Worm (Caenorhabditis elegans) whole organism, young adult: ENCODE data around the gene snr-5.
"Not testable (repeated sequence)": the region's sequence is repeated elsewhere in the genome, so short reads cannot be mapped to it uniquely, and the experiment has no call there.

ENCODE experiments used
- B0261.1 ChIP-seq: sonication (generic microtip); optimal IDR thresholded peaks from 2 replicates; lab custom pipeline; 2016; ENCODE audit warnings: mild to moderate bottlenecking, missing genetic modification characterization, moderate library complexity, missing compliant biosample characterization
- F10E7.11 ChIP-seq: sonication (generic microtip); optimal IDR thresholded peaks from 2 replicates; lab custom pipeline; 2017; ENCODE audit warnings: mild to moderate bottlenecking, missing genetic modification characterization, moderate library complexity, missing compliant biosample characterization
- F22D6.2 ChIP-seq: sonication (generic microtip); optimal IDR thresholded peaks from 2 replicates; lab custom pipeline; 2016; ENCODE audit warnings: mild to moderate bottlenecking, missing genetic modification characterization, missing compliant biosample characterization
- F23B12.7 ChIP-seq: sonication (generic microtip); optimal IDR thresholded peaks from 2 replicates; lab custom pipeline; 2017; ENCODE audit warnings: missing genetic modification characterization, mild to moderate bottlenecking, missing compliant biosample characterization, antibody characterized with exemption, moderate library complexity; ENCODE audit not compliant: insufficient read depth
- F37B4.10 ChIP-seq: fragments of 200-800 bp; sonication (Bioruptor generic); IDR thresholded peaks from 2 replicates; pipeline ENCODE4 v1.3.6; 2022; ENCODE audit warnings: missing genetic modification characterization, missing compliant biosample characterization
- K11D2.4 ChIP-seq: fragments of 200-800 bp; sonication (Bioruptor generic); IDR thresholded peaks from 2 replicates; pipeline ENCODE4 v1.3.6; 2022; ENCODE audit warnings: missing genetic modification reagents, missing genetic modification characterization, missing compliant biosample characterization
- Y53F4B.3 ChIP-seq: fragments of 200-800 bp; sonication (Bioruptor generic); IDR thresholded peaks from 2 replicates; pipeline ENCODE4 v1.3.6; 2022; ENCODE audit warnings: missing genetic modification reagents, missing genetic modification characterization, missing compliant biosample characterization
- ZK185.1 ChIP-seq: sonication (generic microtip); optimal IDR thresholded peaks from 2 replicates; lab custom pipeline; 2016; ENCODE audit warnings: mild to moderate bottlenecking, missing genetic modification characterization, missing compliant biosample characterization; ENCODE audit not compliant: poor library complexity, severe bottlenecking
- ama-1 ChIP-seq, 3 experiments: fragments of 150-350 bp in 1 of 3; sonication (generic microtip) in 2 of 3; optimal IDR thresholded peaks; 2 replicates each; lab custom pipeline; 2014 to 2018; ENCODE audit warnings: missing biosample characterization in 2 of 3, missing genetic modification characterization in 2 of 3, missing genetic modification reagents in 2 of 3
- attf-3 ChIP-seq: fragments of 200-800 bp; sonication (Bioruptor generic); conservative IDR thresholded peaks from 2 replicates; pipeline ENCODE4 v1.3.6; 2022; ENCODE audit warnings: missing genetic modification reagents, missing genetic modification characterization, missing compliant biosample characterization
- attf-6 ChIP-seq: fragments of 200-800 bp; sonication (Bioruptor generic); IDR thresholded peaks from 2 replicates; pipeline ENCODE4 v1.3.6; 2022; ENCODE audit warnings: missing genetic modification reagents, missing genetic modification characterization, missing compliant biosample characterization
- bed-1 ChIP-seq: fragments of 200-800 bp; sonication (Bioruptor generic); IDR thresholded peaks from 2 replicates; pipeline ENCODE4 v1.3.6; 2022; ENCODE audit warnings: missing genetic modification reagents, missing genetic modification characterization, missing compliant biosample characterization
- ceh-40 ChIP-seq: fragments of 200-800 bp; sonication (Bioruptor generic); IDR thresholded peaks from 2 replicates; pipeline ENCODE4 v1.3.6; 2022; ENCODE audit warnings: missing genetic modification characterization, missing compliant biosample characterization
- die-1 ChIP-seq: sonication (generic microtip); optimal IDR thresholded peaks from 2 replicates; lab custom pipeline; 2016; ENCODE audit warnings: missing genotype, mild to moderate bottlenecking, missing genetic modification characterization, missing compliant biosample characterization
- dpl-1 ChIP-seq: fragments of 150-350 bp; optimal IDR thresholded peaks from 2 replicates; lab custom pipeline; 2014; ENCODE audit warnings: missing biosample characterization, missing genetic modification reagents, missing genetic modification characterization
- egl-18 ChIP-seq: fragments of 200-800 bp; sonication (Bioruptor generic); IDR thresholded peaks from 2 replicates; pipeline ENCODE4 v1.3.6; 2022; ENCODE audit warnings: missing genetic modification reagents, missing genetic modification characterization, missing compliant biosample characterization
- ekl-4 ChIP-seq: fragments of 200-800 bp; sonication (Bioruptor generic); IDR thresholded peaks from 2 replicates; pipeline ENCODE4 v1.3.6; 2022; ENCODE audit warnings: missing genetic modification reagents, missing genetic modification characterization, missing compliant biosample characterization
- hmg-1.2 ChIP-seq: fragments of 200-800 bp; sonication (Bioruptor generic); IDR thresholded peaks from 2 replicates; pipeline ENCODE4 v1.3.6; 2022; ENCODE audit warnings: missing genetic modification reagents, missing genetic modification characterization, missing compliant biosample characterization
- hsf-1 ChIP-seq: fragments of 200-800 bp; sonication (Bioruptor generic); IDR thresholded peaks from 2 replicates; pipeline ENCODE4 v1.3.6; 2022; ENCODE audit warnings: missing genetic modification reagents, missing genetic modification characterization, missing compliant biosample characterization
- lin-26 ChIP-seq: fragments of 200-800 bp; sonication (Bioruptor generic); IDR thresholded peaks from 2 replicates; pipeline ENCODE4 v1.3.6; 2022; ENCODE audit warnings: missing genetic modification reagents, missing genetic modification characterization, missing compliant biosample characterization
- lin-40 ChIP-seq: sonication (generic microtip); optimal IDR thresholded peaks from 2 replicates; lab custom pipeline; 2016; ENCODE audit warnings: missing genetic modification characterization, mild to moderate bottlenecking, missing compliant biosample characterization, missing genotype, missing genetic modification reagents
- lsy-27 ChIP-seq: sonication (generic microtip); optimal IDR thresholded peaks from 2 replicates; lab custom pipeline; 2017; ENCODE audit warnings: missing genetic modification characterization, mild to moderate bottlenecking, missing compliant biosample characterization, antibody characterized with exemption, missing genotype, borderline replicate concordance; ENCODE audit not compliant: insufficient read depth
- madf-3 ChIP-seq: fragments of 200-800 bp; sonication (Bioruptor generic); IDR thresholded peaks from 2 replicates; pipeline ENCODE4 v1.3.6; 2022; ENCODE audit warnings: missing genetic modification reagents, missing genetic modification characterization, missing compliant biosample characterization
- nhr-27 ChIP-seq: fragments of 200-800 bp; sonication (Bioruptor generic); optimal IDR thresholded peaks from 2 replicates; lab custom pipeline; 2018; ENCODE audit warnings: mild to moderate bottlenecking, missing genetic modification characterization, moderate library complexity, missing compliant biosample characterization
- nhr-80 ChIP-seq: sonication (generic microtip); optimal IDR thresholded peaks from 2 replicates; lab custom pipeline; 2016; ENCODE audit warnings: missing genetic modification characterization, missing compliant biosample characterization
- nhr-90 ChIP-seq: sonication (generic microtip); optimal IDR thresholded peaks from 2 replicates; lab custom pipeline; 2016; ENCODE audit warnings: missing genotype, mild to moderate bottlenecking, missing genetic modification characterization, missing compliant biosample characterization
- pbrm-1 ChIP-seq: fragments of 200-800 bp; sonication (Bioruptor generic); IDR thresholded peaks from 2 replicates; pipeline ENCODE4 v1.3.6; 2022; ENCODE audit warnings: missing genetic modification reagents, missing genetic modification characterization, missing compliant biosample characterization
- rpc-1 ChIP-seq, 2 experiments: fragments of 150-350 bp in 1 of 2; sonication (generic microtip) in 1 of 2; optimal IDR thresholded peaks; 2 replicates each; lab custom pipeline; 2014 to 2018; ENCODE audit warnings: missing biosample characterization in 1 of 2, missing genetic modification characterization in 1 of 2, missing genetic modification reagents in 1 of 2, missing genotype in 1 of 2
- sdz-38 ChIP-seq: sonication (generic microtip); optimal IDR thresholded peaks from 2 replicates; lab custom pipeline; 2016; ENCODE audit warnings: missing genotype, missing genetic modification characterization, missing compliant biosample characterization
- snpc-1.3 ChIP-seq: sonication (generic microtip); optimal IDR thresholded peaks from 2 replicates; lab custom pipeline; 2017; ENCODE audit warnings: missing genetic modification characterization, mild to moderate bottlenecking, missing compliant biosample characterization, antibody characterized with exemption, moderate library complexity, missing genotype, missing genetic modification reagents; ENCODE audit not compliant: insufficient read depth
- snpc-4 ChIP-seq, 5 experiments: fragments of 150-350 bp in 1 of 5; sonication (generic microtip) in 4 of 5; optimal IDR thresholded peaks; 2 replicates each; lab custom pipeline; 2014 to 2018; ENCODE audit warnings: missing genetic modification characterization in 5 of 5, missing biosample characterization in 3 of 5, antibody characterized with exemption in 2 of 5, mild to moderate bottlenecking in 2 of 5, missing compliant biosample characterization in 2 of 5, missing genotype in 2 of 5, moderate library complexity in 2 of 5, missing genetic modification reagents in 1 of 5
- tbp1 ChIP-seq: fragments of 200-800 bp; sonication (Bioruptor generic); optimal IDR thresholded peaks from 2 replicates; lab custom pipeline; 2018; ENCODE audit warnings: mild to moderate bottlenecking, missing genetic modification characterization, missing compliant biosample characterization
- ztf-22 ChIP-seq: fragments of 200-800 bp; sonication (Bioruptor generic); optimal IDR thresholded peaks from 2 replicates; lab custom pipeline; 2018; ENCODE audit warnings: mild to moderate bottlenecking, missing genetic modification characterization, moderate library complexity, missing compliant biosample characterization
- ztf-28 ChIP-seq: fragments of 200-800 bp; sonication (Bioruptor generic); IDR thresholded peaks from 2 replicates; pipeline ENCODE4 v1.3.6; 2022; ENCODE audit warnings: missing genetic modification reagents, missing genetic modification characterization, missing compliant biosample characterization

The snr-5 gene

DNA sequence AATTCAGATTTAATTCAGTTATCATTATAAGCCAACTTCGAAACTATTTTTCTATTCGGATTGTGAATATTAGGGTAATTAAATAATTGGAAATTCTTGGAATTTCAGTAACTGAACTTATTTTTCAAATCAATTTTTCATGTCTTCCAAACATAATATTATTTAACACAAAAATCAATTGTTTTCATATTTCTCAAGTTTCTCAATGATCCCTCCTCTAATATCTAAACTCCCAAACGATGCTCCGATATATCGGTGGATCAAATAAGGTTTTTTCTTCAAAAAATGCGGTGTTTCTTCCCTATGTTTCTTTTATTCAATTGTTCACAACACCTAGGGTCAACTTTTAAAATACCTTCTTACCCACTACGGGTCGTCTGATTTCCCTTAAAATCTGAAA, 45.4 kb upstream of the snr-5 start:
- TF ChIP-seq F23B12.7 (tag; lab: Kevin White, UChicago) = no peak
- no peak for TF ChIP-seq K11D2.4 (GFP tag; lab: Robert Waterston, UW)
- TF ChIP-seq F22D6.2 = no peak
- TF ChIP-seq nhr-80 (tag; lab: Kevin White, UChicago) = no peak
- no peak for TF ChIP-seq die-1 (tag; lab: Kevin White, UChicago)
- no peak for TF ChIP-seq egl-18 (GFP tag; lab: Robert Waterston, UW)
- no peak for TF ChIP-seq ekl-4 (GFP tag; lab: Robert Waterston, UW)
- no peak for TF ChIP-seq sdz-38
- no peak for TF ChIP-seq hsf-1
- no peak for TF ChIP-seq F37B4.10 (GFP tag; lab: Robert Waterston, UW)
- TF ChIP-seq ceh-40 (GFP tag; lab: Robert Waterston, UW) = no peak
- no peak for TF ChIP-seq attf-6
- TF ChIP-seq snpc-1.3 (tag; lab: Kevin White, UChicago) = no peak
- TF ChIP-seq Y53F4B.3 (GFP tag; lab: Robert Waterston, UW) = no peak
- TF ChIP-seq B0261.1 = no peak
- no peak for TF ChIP-seq ztf-28 (GFP tag; lab: Robert Waterston, UW)

DNA sequence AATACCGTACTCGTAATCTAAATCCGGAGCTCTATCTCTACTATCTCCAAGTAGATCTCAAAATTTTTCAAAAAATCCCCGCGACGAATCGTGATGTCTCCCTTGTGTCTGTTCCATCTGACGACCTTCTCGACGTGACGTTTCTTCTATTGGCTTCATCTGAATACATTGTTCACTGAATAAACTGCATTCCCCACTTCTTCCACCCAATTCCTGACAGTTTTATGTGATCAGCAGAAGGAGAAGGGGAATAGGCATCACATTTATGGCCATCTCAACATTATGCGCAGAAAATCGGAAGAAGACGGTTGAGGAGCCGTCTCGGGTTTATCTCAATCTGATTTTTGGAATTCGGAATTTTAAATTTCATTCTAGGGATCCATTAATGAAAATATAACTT, 42.9 kb upstream of the snr-5 start:
- TF ChIP-seq lin-40 (tag; lab: Kevin White, UChicago) (no peak), F10E7.11 (tag; lab: Kevin White, UChicago) (no peak), Y53F4B.3 (GFP tag; lab: Robert Waterston, UW) (no peak), snpc-1.3 (tag; lab: Kevin White, UChicago) (no peak), bed-1 (GFP tag; lab: Robert Waterston, UW) (no peak), ama-1 (optimal IDR thresholded peaks at IDR 0.05; lab: Kevin White, UChicago) (no peak), ama-1 (GFP tag; optimal IDR thresholded peaks at IDR 0.05; lab: Kevin White, UChicago) (no peak), ceh-40 (GFP tag; lab: Robert Waterston, UW) (no peak), hmg-1.2 (GFP tag; lab: Robert Waterston, UW) (no peak), sdz-38 (no peak), nhr-27 (tag; lab: Kevin White, UChicago) (no peak), attf-3 (GFP tag; lab: Robert Waterston, UW) (no peak), ztf-22 (GFP tag; lab: Kevin White, UChicago) (no peak), nhr-90 (tag; lab: Kevin White, UChicago) (no peak), snpc-4 (GFP tag; optimal IDR thresholded peaks at IDR 0.05; lab: Kevin White, UChicago) (no peak), snpc-4 (tag; optimal IDR thresholded peaks at IDR 0.05; lab: Kevin White, UChicago) (no peak)
- TF ChIP-seq, all 124 proteins: peak for 0

DNA sequence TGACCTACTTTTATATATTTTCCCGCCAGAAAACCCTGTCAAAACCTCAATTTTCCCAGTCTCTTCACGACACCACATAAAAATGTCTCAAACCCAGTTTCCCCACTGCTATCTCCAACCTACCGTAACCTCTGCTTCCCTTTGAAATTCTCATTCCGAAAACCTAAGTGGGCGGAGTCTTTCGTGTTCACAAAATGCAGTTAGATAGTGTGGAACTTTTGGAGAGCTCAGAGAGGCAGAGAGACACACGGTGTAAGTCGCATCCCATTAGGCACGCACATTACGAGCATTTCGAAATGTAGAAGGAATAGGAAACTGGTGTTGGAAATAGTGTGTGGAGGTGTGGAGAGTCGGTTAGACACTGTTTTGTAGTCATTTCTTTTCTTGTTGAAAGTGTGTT, 42.0 kb upstream of the snr-5 start:
- TF ChIP-seq dpl-1 (GFP tag; lab: Kevin White, UChicago) (no peak), pbrm-1 (GFP tag; lab: Robert Waterston, UW) (no peak), ZK185.1 (tag; lab: Kevin White, UChicago) (no peak), lsy-27 (no peak), madf-3 (GFP tag; lab: Robert Waterston, UW) (no peak)

DNA sequence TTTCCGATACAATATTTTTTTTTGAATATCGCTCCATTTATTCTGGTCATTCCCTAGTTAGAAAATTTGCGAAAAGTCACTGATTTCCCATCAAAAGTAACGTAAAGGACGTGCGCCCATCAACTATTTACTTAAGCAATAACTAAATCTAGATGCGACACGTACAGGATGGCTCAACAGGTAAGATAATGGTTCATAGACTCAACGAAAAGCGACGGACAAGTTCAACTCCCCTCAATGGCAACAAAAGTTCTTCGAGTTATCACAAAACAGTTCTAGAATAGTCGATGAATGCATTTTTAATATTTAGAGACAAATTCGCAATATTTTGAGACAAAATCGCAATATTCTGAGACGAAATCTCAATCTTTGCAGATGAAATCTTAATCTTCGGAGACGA, 40.7 kb upstream of the snr-5 start:
- TF ChIP-seq rpc-1 (optimal IDR thresholded peaks at IDR 0.05; lab: Kevin White, UChicago) = not testable (repeated sequence)
- TF ChIP-seq rpc-1 (tag; optimal IDR thresholded peaks at IDR 0.05; lab: Kevin White, UChicago) (peak; percentile 44), tbp1 (GFP tag; lab: Kevin White, UChicago) (peak; percentile 39), B0261.1 (peak; percentile 43), lin-26 (peak; percentile 74; the same call in 1 of the 2 replicates)
- TF ChIP-seq, all 124 proteins: peak for 4; not testable (repeated sequence) for 120
